Worm (Caenorhabditis elegans): ENCODE measurements around the gene F47B10.3.
A peak's percentile ranks its signal among the peaks of the same experiment; 100 is the strongest.

Gene F47B10.3

ce11 chrX:10941255-10941654 is 49.3 kb downstream of the F47B10.3 start, which contains the start of gene pho-7:
TSS of gene pho-7 (minus strand) at chrX:10941355.
- no peak for TF ChIP-seq F49E8.2 (tag; optimal IDR thresholded peaks at IDR 0.05; ENCODE audit: borderline replicate concordance)
- no peak for TF ChIP-seq spr-3 (GFP tag; optimal IDR thresholded peaks at IDR 0.05)
- TF ChIP-seq aha-1 (tag), result peak; percentile 84

All from whole organism, L4 larva.